Fruit fly (Drosophila melanogaster) whole organism, embryonic: ENCODE results near the gene CG2145.

Experiments
- Abd-B ChIP-seq: fragments of 200-800 bp; sonication (Bioruptor generic); optimal IDR thresholded peaks from 2 replicates; lab custom pipeline; 2018; ENCODE audit warnings: missing biosample characterization, mild to moderate bottlenecking, missing genetic modification characterization, moderate library complexity
- CG10274 ChIP-seq: fragments of 200-800 bp; sonication (Bioruptor generic); optimal IDR thresholded peaks from 3 replicates; lab custom pipeline; 2017; ENCODE audit warnings: missing biosample characterization, mild to moderate bottlenecking, missing genetic modification characterization
- CG12219 ChIP-seq: fragments of 200-800 bp; sonication (Bioruptor generic); optimal IDR thresholded peaks from 3 replicates; lab custom pipeline; 2018; ENCODE audit warnings: missing biosample characterization, mild to moderate bottlenecking, missing genetic modification characterization
- CG12236 ChIP-seq: fragments of 200-800 bp; sonication (Bioruptor generic); optimal IDR thresholded peaks from 2 replicates; lab custom pipeline; 2016; ENCODE audit warnings: missing biosample characterization, missing genetic modification characterization
- CG14667 ChIP-seq: fragments of 200-800 bp; sonication (Bioruptor generic); IDR thresholded peaks from 2 replicates; pipeline ENCODE4 v1.3.6; 2022; ENCODE audit warnings: missing biosample characterization, missing genetic modification characterization
- CG14860 ChIP-seq: fragments of 200-800 bp; sonication (Bioruptor generic); IDR thresholded peaks from 3 replicates; pipeline ENCODE4 v1.3.6; 2022; ENCODE audit warnings: missing biosample characterization, missing genetic modification characterization; ENCODE audit not compliant: partially characterized antibody
- CG16863 ChIP-seq: fragments of 200-800 bp; sonication (Bioruptor generic); optimal IDR thresholded peaks from 3 replicates; lab custom pipeline; 2016; ENCODE audit warnings: missing biosample characterization, missing genetic modification characterization
- CG17802 ChIP-seq: fragments of 200-800 bp; sonication (Bioruptor generic); optimal IDR thresholded peaks from 2 replicates; lab custom pipeline; 2018; ENCODE audit warnings: missing biosample characterization, mild to moderate bottlenecking, missing genetic modification characterization, moderate library complexity
- CG32532 ChIP-seq: fragments of 200-800 bp; sonication (Bioruptor generic); IDR thresholded peaks from 2 replicates; pipeline ENCODE4 v1.3.6; 2022; ENCODE audit warnings: missing biosample characterization, missing genetic modification characterization
- CG33557 ChIP-seq: fragments of 200-800 bp; sonication (Bioruptor generic); optimal IDR thresholded peaks from 2 replicates; lab custom pipeline; 2019; ENCODE audit warnings: missing biosample characterization, mild to moderate bottlenecking, missing genetic modification characterization, moderate library complexity
- CG4360 ChIP-seq: fragments of 200-800 bp; sonication (Bioruptor generic); IDR thresholded peaks from 2 replicates; pipeline ENCODE4 v1.3.6; 2022; ENCODE audit warnings: missing biosample characterization, missing genetic modification characterization
- CG6683 ChIP-seq: fragments of 200-800 bp; sonication (Bioruptor generic); optimal IDR thresholded peaks from 2 replicates; lab custom pipeline; 2017; ENCODE audit warnings: missing biosample characterization, mild to moderate bottlenecking, missing genetic modification characterization, missing genetic modification reagents
- CG6765 ChIP-seq: fragments of 200-800 bp; sonication (Bioruptor generic); optimal IDR thresholded peaks from 3 replicates; lab custom pipeline; 2017; ENCODE audit warnings: missing biosample characterization, mild to moderate bottlenecking, missing genetic modification characterization
- CG6791 ChIP-seq: fragments of 200-800 bp; sonication (Bioruptor generic); IDR thresholded peaks from 3 replicates; pipeline ENCODE4 v1.3.6; 2022; ENCODE audit warnings: missing biosample characterization, missing genetic modification characterization; ENCODE audit not compliant: partially characterized antibody
- CG8388 ChIP-seq: fragments of 200-800 bp; sonication (Bioruptor generic); optimal IDR thresholded peaks from 2 replicates; lab custom pipeline; 2019; ENCODE audit warnings: missing biosample characterization, mild to moderate bottlenecking, missing genetic modification characterization, moderate library complexity
- CG9932 ChIP-seq: fragments of 200-800 bp; sonication (Bioruptor generic); IDR thresholded peaks from 2 replicates; pipeline ENCODE4 v1.3.6; 2022; ENCODE audit warnings: missing biosample characterization, missing genetic modification characterization
- Dref ChIP-seq: fragments of 200-800 bp; sonication (Bioruptor generic); IDR thresholded peaks from 2 replicates; pipeline ENCODE4 v1.3.6; 2022; ENCODE audit warnings: missing biosample characterization, missing genetic modification characterization
- Elba2 ChIP-seq: fragments of 200-800 bp; sonication (Bioruptor generic); optimal IDR thresholded peaks from 3 replicates; lab custom pipeline; 2016; ENCODE audit warnings: missing biosample characterization, missing genetic modification characterization
- Ets65A ChIP-seq: fragments of 200-800 bp; sonication (Bioruptor generic); peaks from one replicate; lab custom pipeline; 2016; ENCODE audit warnings: missing biosample characterization, missing genetic modification characterization
- Gsc ChIP-seq: fragments of 200-800 bp; sonication (Bioruptor generic); IDR thresholded peaks from 2 replicates; pipeline ENCODE4 v1.3.6; 2022; ENCODE audit warnings: missing biosample characterization, missing genetic modification characterization
- HLH4C ChIP-seq: fragments of 200-800 bp; sonication (Bioruptor generic); IDR thresholded peaks from 3 replicates; pipeline ENCODE4 v1.3.6; 2022; ENCODE audit warnings: missing biosample characterization, missing genetic modification characterization; ENCODE audit not compliant: partially characterized antibody
- HLHmδ ChIP-seq: fragments of 200-800 bp; sonication (Bioruptor generic); optimal IDR thresholded peaks from 2 replicates; lab custom pipeline; 2018; ENCODE audit warnings: missing biosample characterization, mild to moderate bottlenecking, missing genetic modification characterization, moderate library complexity
- HmgZ ChIP-seq: fragments of 200-800 bp; sonication (Bioruptor generic); optimal IDR thresholded peaks from 2 replicates; lab custom pipeline; 2018; ENCODE audit warnings: missing biosample characterization, mild to moderate bottlenecking, missing genetic modification characterization
- Hr39 ChIP-seq: fragments of >200 bp; optimal IDR thresholded peaks from 2 replicates; lab custom pipeline; 2017
- NC2β ChIP-seq: fragments of 200-800 bp; sonication (Bioruptor generic); optimal IDR thresholded peaks from 2 replicates; lab custom pipeline; 2016; ENCODE audit warnings: missing biosample characterization, missing genetic modification characterization
- NFAT ChIP-seq: fragments of 200-800 bp; sonication (Bioruptor generic); IDR thresholded peaks from 2 replicates; pipeline ENCODE4 v1.3.6; 2022; ENCODE audit warnings: missing biosample characterization, missing genetic modification characterization
- Oaz ChIP-seq: fragments of 200-800 bp; sonication (Bioruptor generic); IDR thresholded peaks from 2 replicates; pipeline ENCODE4 v1.3.6; 2022; ENCODE audit warnings: missing biosample characterization, missing genetic modification characterization
- Rx ChIP-seq: fragments of 200-800 bp; sonication (Bioruptor generic); IDR thresholded peaks from 2 replicates; pipeline ENCODE4 v1.3.6; 2022; ENCODE audit warnings: missing biosample characterization, missing genetic modification characterization
- Side ChIP-seq: fragments of 200-800 bp; sonication (Bioruptor generic); optimal IDR thresholded peaks from 2 replicates; lab custom pipeline; 2016; ENCODE audit warnings: missing biosample characterization, missing genetic modification characterization
- Sry-δ ChIP-seq: fragments of 200-800 bp; sonication (Bioruptor generic); optimal IDR thresholded peaks from 2 replicates; lab custom pipeline; 2016; ENCODE audit warnings: missing biosample characterization, missing genetic modification characterization
- Trl ChIP-seq, 3 experiments: fragments of >200 bp in 2 of 3; fragments of 200-800 bp in 1 of 3; sonication (Bioruptor generic) in 1 of 3; optimal IDR thresholded peaks; 2 replicates in 1 of 3; 3 replicates in 2 of 3; lab custom pipeline; 2016 to 2017; ENCODE audit warnings: missing biosample characterization in 1 of 3, missing genetic modification characterization in 1 of 3
- aop ChIP-seq: fragments of 200-800 bp; sonication (Bioruptor generic); IDR thresholded peaks from 2 replicates; pipeline ENCODE4 v1.3.6; 2022; ENCODE audit warnings: missing biosample characterization, missing genetic modification characterization
- bigmax ChIP-seq: fragments of 200-800 bp; sonication (Bioruptor generic); optimal IDR thresholded peaks from 2 replicates; lab custom pipeline; 2018; ENCODE audit warnings: missing biosample characterization, mild to moderate bottlenecking, missing genetic modification characterization
- cas ChIP-seq: fragments of 200-800 bp; sonication (Bioruptor generic); IDR thresholded peaks from 2 replicates; pipeline ENCODE4 v1.3.6; 2022; ENCODE audit warnings: missing biosample characterization, missing genetic modification characterization
- croc ChIP-seq: fragments of 200-800 bp; sonication (Bioruptor generic); conservative IDR thresholded peaks from 3 replicates; pipeline ENCODE4 v1.3.6; 2022; ENCODE audit warnings: missing biosample characterization, missing genetic modification characterization
- ewg ChIP-seq: fragments of 200-800 bp; sonication (Bioruptor generic); optimal IDR thresholded peaks from 3 replicates; lab custom pipeline; 2017; ENCODE audit warnings: mild to moderate bottlenecking, missing biosample characterization, missing genetic modification reagents, missing genetic modification characterization
- insv ChIP-seq, 2 experiments: fragments of 200-800 bp; sonication (Bioruptor generic); optimal IDR thresholded peaks; 3 replicates each; lab custom pipeline; 2016 to 2018; ENCODE audit warnings: missing biosample characterization in 2 of 2, missing genetic modification characterization in 2 of 2
- ken ChIP-seq: fragments of 200-800 bp; sonication (Bioruptor generic); IDR thresholded peaks from 3 replicates; pipeline ENCODE4 v1.3.6; 2022; ENCODE audit warnings: missing biosample characterization, missing genetic modification characterization
- kni ChIP-seq: fragments of 200-800 bp; sonication (Bioruptor generic); optimal IDR thresholded peaks from 3 replicates; lab custom pipeline; 2017; ENCODE audit warnings: mild to moderate bottlenecking, missing biosample characterization, missing genetic modification reagents, missing genetic modification characterization
- lov ChIP-seq, 2 experiments: fragments of 200-800 bp in 1 of 2; fragments of >200 bp in 1 of 2; sonication (Bioruptor generic) in 1 of 2; IDR thresholded peaks in 1 of 2; optimal IDR thresholded peaks in 1 of 2; 2 replicates in 1 of 2; 3 replicates in 1 of 2; pipeline versions ENCODE4 v1.3.6 to Lab custom; 2017 to 2022; ENCODE audit warnings: missing biosample characterization in 1 of 2, missing genetic modification characterization in 1 of 2
- nau ChIP-seq: fragments of 200-800 bp; sonication (Bioruptor generic); optimal IDR thresholded peaks from 3 replicates; lab custom pipeline; 2017; ENCODE audit warnings: missing biosample characterization, mild to moderate bottlenecking, missing genetic modification characterization, missing genetic modification reagents
- nom ChIP-seq: fragments of 200-800 bp; sonication (Bioruptor generic); optimal IDR thresholded peaks from 2 replicates; lab custom pipeline; 2017; ENCODE audit warnings: missing biosample characterization, missing genetic modification characterization, mild to moderate bottlenecking, moderate library complexity, missing genetic modification reagents
- sd ChIP-seq: fragments of 200-800 bp; sonication (Bioruptor generic); optimal IDR thresholded peaks from 3 replicates; lab custom pipeline; 2018; ENCODE audit warnings: missing biosample characterization, mild to moderate bottlenecking, missing genetic modification characterization, moderate library complexity
- vvl ChIP-seq: fragments of 200-800 bp; sonication (Bioruptor generic); IDR thresholded peaks from 2 replicates; pipeline ENCODE4 v1.3.6; 2022; ENCODE audit warnings: missing biosample characterization, missing genetic modification characterization
- wor ChIP-seq: fragments of 200-800 bp; sonication (Bioruptor generic); IDR thresholded peaks from 2 replicates; pipeline ENCODE4 v1.3.6; 2022; ENCODE audit warnings: missing biosample characterization, missing genetic modification characterization
- z ChIP-seq: fragments of 200-800 bp; sonication (Bioruptor generic); IDR thresholded peaks from 3 replicates; pipeline ENCODE4 v1.3.6; 2022; ENCODE audit warnings: missing biosample characterization, missing genetic modification characterization
- zf30C ChIP-seq: fragments of 200-800 bp; sonication (Bioruptor generic); optimal IDR thresholded peaks from 3 replicates; lab custom pipeline; 2018; ENCODE audit warnings: missing biosample characterization, mild to moderate bottlenecking, missing genetic modification characterization

CG2145 gene

DNA sequence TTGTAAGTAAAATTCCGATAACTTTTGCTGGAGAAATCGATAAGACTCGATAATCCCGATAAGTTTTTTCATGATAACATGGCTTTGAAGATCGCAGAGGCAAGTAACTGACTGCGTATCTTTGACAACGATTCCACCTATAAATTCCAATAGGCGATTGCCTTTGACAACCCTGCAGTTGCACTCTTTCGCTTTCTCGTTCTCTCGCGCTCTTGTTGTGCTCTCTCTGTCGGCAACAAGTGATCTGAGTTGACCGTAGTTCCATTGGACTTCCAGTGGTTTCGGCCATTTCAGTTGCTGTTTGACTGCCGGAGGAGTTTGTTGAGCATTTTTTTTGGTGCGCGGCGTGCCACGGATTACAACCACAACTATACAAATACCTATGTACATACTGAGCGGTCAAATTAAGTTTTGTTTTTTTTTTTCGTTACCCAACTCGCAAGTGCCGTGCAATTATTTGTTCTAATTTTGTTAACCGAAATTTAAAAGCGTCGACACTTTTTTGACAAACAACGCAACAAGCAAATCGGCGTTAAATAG is 3.4 kb downstream of the CG2145 start, which contains the start of gene Myo10A (continued):
- TF ChIP-seq HmgZ (tag; lab: Kevin White, UChicago) (no peak), HLHmδ (peak; percentile 48), Gsc (no peak), Ets65A (GFP tag; lab: Kevin White, UChicago) (peak; percentile 23), NC2β (GFP tag; lab: Kevin White, UChicago) (no peak), CG9932 (GFP tag; lab: Robert Waterston, UW) (peak; percentile 37; the same call in 1 of the 2 replicates), CG17802 (tag; lab: Kevin White, UChicago) (no peak), Oaz (no peak), sd (tag; lab: Kevin White, UChicago) (peak; percentile 59), CG6791 (GFP tag; lab: Robert Waterston, UW) (0 out of 3 replicates have a peak, but pooled peaks have one; percentile 40), Dref (GFP tag; lab: Robert Waterston, UW) (peak; percentile 41; the same call in 1 of the 2 replicates), Trl (optimal IDR thresholded peaks at IDR 0.05; lab: Kevin White, UChicago) (peak in 1 of 2 experiments; percentile 72), Trl (GFP tag; optimal IDR thresholded peaks at IDR 0.05; lab: Kevin White, UChicago) (no peak), Side (GFP tag; lab: Kevin White, UChicago) (no peak), HLH4C (GFP tag; lab: Robert Waterston, UW) (no peak), Abd-B (GFP tag; lab: Kevin White, UChicago) (no peak), insv (GFP tag; optimal IDR thresholded peaks at IDR 0.05; lab: Kevin White, UChicago) (peak in 1 of 2 experiments; percentile 35), CG8388 (no peak)
- TF ChIP-seq, all 482 proteins: peak for 31

DNA sequence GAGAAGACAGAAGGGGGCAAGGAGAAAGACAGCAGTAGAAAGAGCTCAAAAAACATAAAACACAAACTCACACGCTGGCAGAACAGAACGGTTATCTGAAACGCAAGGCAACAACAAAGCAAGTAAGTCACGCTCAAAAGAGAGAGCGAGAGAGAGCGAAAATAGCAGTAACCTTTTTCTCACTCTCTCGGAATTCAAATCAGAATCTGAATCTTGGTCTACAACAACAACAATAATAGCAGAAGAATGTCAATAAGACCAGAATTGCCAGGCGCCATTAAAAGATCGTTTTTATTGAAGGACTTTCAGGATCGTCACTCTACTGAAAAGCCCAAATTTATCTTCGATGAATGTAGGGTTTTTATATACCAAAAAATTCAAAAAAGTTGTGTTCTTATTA is 4.1 kb downstream of the CG2145 start:
- TF ChIP-seq insv (GFP tag; optimal IDR thresholded peaks at IDR 0.05; lab: Kevin White, UChicago) (peak in 1 of 2 experiments; percentile 81), Elba2 (GFP tag; lab: Kevin White, UChicago) (peak; percentile 29), CG12219 (no peak), Rx (GFP tag; lab: Robert Waterston, UW) (no peak), z (GFP tag; lab: Robert Waterston, UW) (peak; percentile 70; the same call in 2 of the 3 replicates), CG4360 (GFP tag; lab: Robert Waterston, UW) (peak; percentile 84), Trl (optimal IDR thresholded peaks at IDR 0.05; lab: Kevin White, UChicago) (peak; percentile 43 to 48), Trl (GFP tag; optimal IDR thresholded peaks at IDR 0.05; lab: Kevin White, UChicago) (no peak), sd (tag; lab: Kevin White, UChicago) (peak; percentile 62), zf30C (GFP tag; lab: Kevin White, UChicago) (no peak)

DNA sequence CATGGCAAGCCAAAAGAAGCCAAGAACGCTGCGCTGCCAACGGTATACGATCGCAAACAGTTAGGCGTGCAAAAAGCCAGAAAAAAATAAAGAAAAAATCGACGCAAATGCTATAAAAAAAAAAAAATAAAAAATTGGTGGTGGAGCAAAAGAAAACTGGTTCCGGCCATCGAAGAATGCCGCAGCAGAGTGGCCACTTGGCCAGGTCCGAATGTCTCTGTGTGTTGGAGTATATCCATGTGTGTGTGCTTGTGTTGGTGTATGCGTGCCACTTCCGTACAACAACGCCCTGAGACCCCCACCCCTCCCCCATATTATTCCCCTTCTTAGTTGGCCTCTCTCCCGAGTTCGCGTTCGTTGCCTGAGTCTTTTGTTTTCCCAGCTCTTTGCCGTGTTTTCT is 5.1 kb downstream of the CG2145 start:
- TF ChIP-seq ken (GFP tag; lab: Robert Waterston, UW) (no peak), CG6765 (GFP tag; lab: Kevin White, UChicago) (no peak), ewg (GFP tag; lab: Kevin White, UChicago) (no peak), CG14860 (GFP tag; lab: Robert Waterston, UW) (no peak), Hr39 (lab: Kevin White, UChicago) (no peak), CG6683 (GFP tag; lab: Kevin White, UChicago) (no peak), aop (GFP tag; lab: Robert Waterston, UW) (peak; percentile 50; the same call in 1 of the 2 replicates), wor (no peak), croc (no peak), CG16863 (GFP tag; lab: Kevin White, UChicago) (no peak), bigmax (no peak), CG14667 (no peak), CG12236 (GFP tag; lab: Kevin White, UChicago) (no peak), vvl (no peak), CG33557 (GFP tag; lab: Kevin White, UChicago) (no peak), cas (no peak), CG10274 (GFP tag; lab: Kevin White, UChicago) (no peak), NFAT (GFP tag; lab: Robert Waterston, UW) (no peak), nau (GFP tag; lab: Kevin White, UChicago) (no peak), CG32532 (no peak), lov (optimal IDR thresholded peaks at IDR 0.05; lab: Kevin White, UChicago) (no peak), lov (GFP tag; IDR thresholded peaks at IDR 0.05; lab: Robert Waterston, UW) (no peak), Sry-δ (no peak), kni (GFP tag; lab: Kevin White, UChicago) (peak; percentile 69), nom (GFP tag; lab: Kevin White, UChicago) (peak; percentile 68)
